Fruit fly (Drosophila melanogaster) whole organism, prepupa: Measurements from ENCODE around the gene Ugt302E1.

Source experiments
- CG10631 ChIP-seq: fragments of 200-800 bp; sonication (Bioruptor generic); optimal IDR thresholded peaks from 2 replicates; lab custom pipeline; 2016; ENCODE audit warnings: missing biosample characterization, missing genetic modification characterization
- CG34406 ChIP-seq: fragments of 200-800 bp; sonication (Bioruptor generic); optimal IDR thresholded peaks from 3 replicates; lab custom pipeline; 2016; ENCODE audit warnings: missing biosample characterization, missing genetic modification characterization
- CG4318 ChIP-seq: fragments of 200-800 bp; sonication (Bioruptor generic); optimal IDR thresholded peaks from 3 replicates; lab custom pipeline; 2017; ENCODE audit warnings: missing biosample characterization, mild to moderate bottlenecking, missing genetic modification characterization
- CG8632 ChIP-seq: fragments of 200-800 bp; sonication (Bioruptor generic); optimal IDR thresholded peaks from 3 replicates; lab custom pipeline; 2016; ENCODE audit warnings: missing biosample characterization, missing genetic modification characterization
- CG9139 ChIP-seq: fragments of 200-800 bp; sonication (Bioruptor generic); optimal IDR thresholded peaks from 3 replicates; lab custom pipeline; 2017; ENCODE audit warnings: missing biosample characterization, mild to moderate bottlenecking, missing genetic modification characterization
- dsx ChIP-seq: fragments of 200-800 bp; optimal IDR thresholded peaks from 3 replicates; lab custom pipeline; 2019; ENCODE audit warnings: missing biosample characterization, mild to moderate bottlenecking, missing genetic modification characterization, moderate library complexity; ENCODE audit not compliant: poor library complexity, severe bottlenecking

dm6 chr3R:11178300-11178699, 23.9 kb downstream of the Ugt302E1 start:
- TF ChIP-seq CG10631: no peak
- no peak for TF ChIP-seq CG8632 (GFP tag; lab: Kevin White, UChicago)
- TF ChIP-seq CG9139 (GFP tag; lab: Kevin White, UChicago): no peak
- no peak for TF ChIP-seq CG4318 (GFP tag; lab: Kevin White, UChicago)
- TF ChIP-seq dsx (GFP tag; lab: Kevin White, UChicago): no peak
- no peak for TF ChIP-seq CG34406
